Worm (Caenorhabditis elegans): ENCODE results near the gene cnc-6.

DNA sequence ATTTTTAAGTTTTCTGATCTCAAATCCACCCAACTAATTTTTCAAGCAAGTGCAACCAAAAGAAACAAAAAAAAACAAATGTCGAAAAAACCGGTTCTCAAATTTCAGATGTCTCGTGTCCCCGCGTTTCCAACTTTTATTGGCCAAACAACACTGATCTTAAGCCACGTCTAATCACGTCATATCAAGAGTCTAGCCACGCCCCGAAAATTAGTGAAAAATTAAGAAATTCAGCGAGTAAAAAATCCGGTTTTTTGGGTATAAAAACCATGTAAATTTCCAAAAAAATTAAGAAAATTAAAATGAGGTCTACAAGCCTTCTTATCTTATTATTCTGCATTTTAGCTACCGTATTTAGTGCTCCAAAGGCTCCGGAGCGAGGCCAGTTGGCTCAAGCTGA is at the start of gene cnc-6:
- TF ChIP-seq pha-4 (tag; optimal IDR thresholded peaks at IDR 0.05), result no peak
- TF ChIP-seq pat-9 (tag; optimal IDR thresholded peaks at IDR 0.05), result no peak
- no peak for TF ChIP-seq ama-1 (optimal IDR thresholded peaks at IDR 0.05)
- no peak for TF ChIP-seq hlh-13 (GFP tag; optimal IDR thresholded peaks at IDR 0.05)
- no peak for TF ChIP-seq nfya-1 (tag; optimal IDR thresholded peaks at IDR 0.05)
- no peak for TF ChIP-seq ceh-48 (tag; optimal IDR thresholded peaks at IDR 0.05)
- no peak for TF ChIP-seq mec-3 (tag; optimal IDR thresholded peaks at IDR 0.05; ENCODE audit: borderline replicate concordance)
- TF ChIP-seq tbx-2 (tag; optimal IDR thresholded peaks at IDR 0.05), result no peak
- TF ChIP-seq pqm-1 (tag; optimal IDR thresholded peaks at IDR 0.05), result no peak
- no peak for TF ChIP-seq fkh-10 (GFP tag; optimal IDR thresholded peaks at IDR 0.05)
- no peak for TF ChIP-seq elt-4 (tag; optimal IDR thresholded peaks at IDR 0.05)
- no peak for TF ChIP-seq hlh-8 (tag; optimal IDR thresholded peaks at IDR 0.05)
- TF ChIP-seq F13H6.1 (tag; optimal IDR thresholded peaks at IDR 0.05), result no peak
- no peak for TF ChIP-seq elt-2 (tag; optimal IDR thresholded peaks at IDR 0.05)
